Fruit fly (Drosophila melanogaster) whole organism: Measurements from ENCODE around the gene CG42579.
"Not testable (repeated sequence)": the region's sequence is repeated elsewhere in the genome, so short reads cannot be mapped to it uniquely, and the experiment has no call there.

Experiments
- CG8478 ChIP-seq: fragments of >200 bp; optimal IDR thresholded peaks from 2 replicates; lab custom pipeline; 2018; ENCODE audit warnings: inconsistent platforms
- Dll ChIP-seq: fragments of >200 bp; optimal IDR thresholded peaks from 2 replicates; lab custom pipeline; 2017
- EcR ChIP-seq, 2 experiments: fragments of >200 bp; optimal IDR thresholded peaks; 2 replicates each; lab custom pipeline; 2017; ENCODE audit warnings: missing biosample characterization in 2 of 2, missing genetic modification characterization in 2 of 2, missing genetic modification reagents in 2 of 2
- pan ChIP-seq: fragments of >200 bp; optimal IDR thresholded peaks from 2 replicates; lab custom pipeline; 2017
- psq ChIP-seq: fragments of >200 bp; optimal IDR thresholded peaks from 2 replicates; lab custom pipeline; 2017
- usp ChIP-seq: fragments of >200 bp; optimal IDR thresholded peaks from 2 replicates; lab custom pipeline; 2017; ENCODE audit warnings: missing biosample characterization, missing genetic modification characterization, mixed read lengths

Gene CG42579

dm6 chrX:20511382-20511853, 16.0 kb upstream of the CG42579 start, which contains the start of gene CG1812:
CG1812 (plus strand) TSS chrX:20511544.
- TF ChIP-seq psq (lab: Kevin White, UChicago) (no peak), pan (no peak)

- no peak for TF ChIP-seq psq (lab: Kevin White, UChicago)
- no peak for TF ChIP-seq Dll (lab: Kevin White, UChicago)
- TF ChIP-seq pan: no peak
- no peak for TF ChIP-seq EcR (GFP tag; optimal IDR thresholded peaks at IDR 0.05; lab: Kevin White, UChicago)
- TF ChIP-seq CG8478 (lab: Kevin White, UChicago): no peak
- TF ChIP-seq usp (GFP tag; lab: Kevin White, UChicago): no peak
These were observed 9.2 kb upstream of the CG42579 start for dm6 chrX:20518210-20518609.

- TF ChIP-seq usp (GFP tag; lab: Kevin White, UChicago) (no peak), EcR (GFP tag; optimal IDR thresholded peaks at IDR 0.05; lab: Kevin White, UChicago) (no peak), pan (no peak), psq (lab: Kevin White, UChicago) (no peak), Dll (lab: Kevin White, UChicago) (no peak), CG8478 (lab: Kevin White, UChicago) (no peak)
These were observed 8.4 kb upstream of the CG42579 start for dm6 chrX:20519049-20519448.

dm6 chrX:20519696-20520373, 7.6 kb upstream of the CG42579 start:
- TF ChIP-seq psq (lab: Kevin White, UChicago) (no peak), CG8478 (lab: Kevin White, UChicago) (no peak), EcR (GFP tag; optimal IDR thresholded peaks at IDR 0.05; lab: Kevin White, UChicago) (no peak), usp (GFP tag; lab: Kevin White, UChicago) (no peak), pan (no peak), Dll (lab: Kevin White, UChicago) (no peak)

- TF ChIP-seq usp (GFP tag; lab: Kevin White, UChicago) (no peak), psq (lab: Kevin White, UChicago) (no peak), CG8478 (lab: Kevin White, UChicago) (no peak), pan (no peak), Dll (lab: Kevin White, UChicago) (no peak), EcR (GFP tag; optimal IDR thresholded peaks at IDR 0.05; lab: Kevin White, UChicago) (no peak)
These were observed 2.6 kb upstream of the CG42579 start, which contains the start of gene Tak1 for dm6 chrX:20524754-20525236. Tak1 (minus strand) TSS chrX:20524928.

- TF ChIP-seq pan (no peak), Dll (lab: Kevin White, UChicago) (no peak), usp (GFP tag; lab: Kevin White, UChicago) (no peak), psq (lab: Kevin White, UChicago) (no peak)
These were observed 8.7 kb downstream of the CG42579 start for dm6 chrX:20536112-20536511.

- TF ChIP-seq psq (lab: Kevin White, UChicago) (no peak), pan (no peak), usp (GFP tag; lab: Kevin White, UChicago) (no peak), Dll (lab: Kevin White, UChicago) (no peak), EcR (GFP tag; optimal IDR thresholded peaks at IDR 0.05; lab: Kevin White, UChicago) (no peak), CG8478 (lab: Kevin White, UChicago) (no peak)
These were observed 10.8 kb downstream of the CG42579 start, which contains the start of gene RunxB for dm6 chrX:20538197-20538596. RunxB (plus strand) TSS chrX:20538497.

dm6 chrX:20559582-20559981, 32.2 kb downstream of the CG42579 start:
- TF ChIP-seq usp (GFP tag; lab: Kevin White, UChicago): no peak
- no peak for TF ChIP-seq EcR (GFP tag; optimal IDR thresholded peaks at IDR 0.05; lab: Kevin White, UChicago)
- TF ChIP-seq psq (lab: Kevin White, UChicago): no peak
- TF ChIP-seq pan: no peak
- TF ChIP-seq CG8478 (lab: Kevin White, UChicago): no peak
- no peak for TF ChIP-seq Dll (lab: Kevin White, UChicago)

- not testable (repeated sequence) for TF ChIP-seq Dll (lab: Kevin White, UChicago); EcR (GFP tag; optimal IDR thresholded peaks at IDR 0.05; lab: Kevin White, UChicago); pan
These were observed 46.6 kb downstream of the CG42579 start, which contains the start of gene CG42580 for dm6 chrX:20573982-20574381. CG42580 (plus strand) TSS chrX:20574282.
